Worm (Caenorhabditis elegans): Measurements from ENCODE around the gene T01C3.3.

T01C3.3 gene

ce11 chrV:15020732-15021131 is 28.3 kb upstream of the T01C3.3 start, which contains the start of gene F14H8.5:
F14H8.5 (plus strand) TSS chrV:15021032.
- no peak for TF ChIP-seq zip-8 (tag; optimal IDR thresholded peaks at IDR 0.05)

ce11 chrV:15020229-15020628 is 27.8 kb upstream of the T01C3.3 start, which contains the start of gene F14H8.2:
F14H8.2 (minus strand) TSS chrV:15020329.
- TF ChIP-seq flh-1 (GFP tag; optimal IDR thresholded peaks at IDR 0.05) (no peak), elt-1 (tag; optimal IDR thresholded peaks at IDR 0.05; ENCODE audit: borderline replicate concordance, insufficient read depth) (no peak), pha-4 (tag; optimal IDR thresholded peaks at IDR 0.05) (no peak), unc-39 (tag; optimal IDR thresholded peaks at IDR 0.05) (no peak), sem-2 (GFP tag; optimal IDR thresholded peaks at IDR 0.05) (no peak), cnd-1 (tag; optimal IDR thresholded peaks at IDR 0.05) (no peak), lin-13 (tag; optimal IDR thresholded peaks at IDR 0.05) (no peak), ceh-83 (GFP tag; optimal IDR thresholded peaks at IDR 0.05) (no peak), nhr-237 (tag; optimal IDR thresholded peaks at IDR 0.05) (no peak), lsy-2 (tag; optimal IDR thresholded peaks at IDR 0.05) (no peak), snpc-4 (tag; optimal IDR thresholded peaks at IDR 0.05) (no peak), ham-2 (GFP tag; optimal IDR thresholded peaks at IDR 0.05) (no peak), mep-1 (tag; optimal IDR thresholded peaks at IDR 0.05) (no peak), elt-3 (tag; optimal IDR thresholded peaks at IDR 0.05) (no peak), tbx-8 (GFP tag; optimal IDR thresholded peaks at IDR 0.05) (no peak), lin-32 (GFP tag; optimal IDR thresholded peaks at IDR 0.05) (no peak), ceh-43 (GFP tag; optimal IDR thresholded peaks at IDR 0.05) (no peak), unc-62 (GFP tag; optimal IDR thresholded peaks at IDR 0.05) (no peak), drap-1 (GFP tag; optimal IDR thresholded peaks at IDR 0.05) (no peak), sptf-1 (tag; optimal IDR thresholded peaks at IDR 0.05) (no peak)

- TF ChIP-seq ceh-83 (GFP tag; optimal IDR thresholded peaks at IDR 0.05) (no peak), sptf-1 (tag; optimal IDR thresholded peaks at IDR 0.05) (no peak), ceh-39 (tag; optimal IDR thresholded peaks at IDR 0.05) (no peak), drap-1 (GFP tag; optimal IDR thresholded peaks at IDR 0.05) (no peak), nhr-12 (tag; optimal IDR thresholded peaks at IDR 0.05) (no peak), ceh-43 (GFP tag; optimal IDR thresholded peaks at IDR 0.05) (no peak), nhr-237 (tag; optimal IDR thresholded peaks at IDR 0.05) (no peak), pha-4 (tag; optimal IDR thresholded peaks at IDR 0.05) (no peak), snpc-4 (tag; optimal IDR thresholded peaks at IDR 0.05) (no peak), tbx-8 (GFP tag; optimal IDR thresholded peaks at IDR 0.05) (no peak), elt-3 (tag; optimal IDR thresholded peaks at IDR 0.05) (no peak), nhr-76 (tag; optimal IDR thresholded peaks at IDR 0.05) (no peak), mab-5 (tag; optimal IDR thresholded peaks at IDR 0.05) (no peak), cnd-1 (tag; optimal IDR thresholded peaks at IDR 0.05) (no peak)
Measured at ce11 chrV:15016795-15017429, 24.4 kb upstream of the T01C3.3 start.

- TF ChIP-seq pha-4 (tag; optimal IDR thresholded peaks at IDR 0.05) (no peak), unc-120 (tag; optimal IDR thresholded peaks at IDR 0.05; ENCODE audit: poor library complexity, severe bottlenecking) (peak; percentile 6), tbx-8 (GFP tag; optimal IDR thresholded peaks at IDR 0.05) (no peak)
Measured at ce11 chrV:15015799-15016198, 23.3 kb upstream of the T01C3.3 start.

- TF ChIP-seq ceh-39 (tag; optimal IDR thresholded peaks at IDR 0.05): no peak
- TF ChIP-seq elt-3 (tag; optimal IDR thresholded peaks at IDR 0.05): no peak
- no peak for TF ChIP-seq mab-5 (tag; optimal IDR thresholded peaks at IDR 0.05)
- TF ChIP-seq M03D4.4 (tag; optimal IDR thresholded peaks at IDR 0.05): no peak
- no peak for TF ChIP-seq elt-1 (tag; optimal IDR thresholded peaks at IDR 0.05; ENCODE audit: borderline replicate concordance, insufficient read depth)
- no peak for TF ChIP-seq unc-39 (tag; optimal IDR thresholded peaks at IDR 0.05)
- TF ChIP-seq ceh-43 (GFP tag; optimal IDR thresholded peaks at IDR 0.05): no peak
- TF ChIP-seq zip-8 (tag; optimal IDR thresholded peaks at IDR 0.05): no peak
- TF ChIP-seq nhr-237 (tag; optimal IDR thresholded peaks at IDR 0.05): no peak
- no peak for TF ChIP-seq lin-32 (GFP tag; optimal IDR thresholded peaks at IDR 0.05)
- no peak for TF ChIP-seq ztf-11 (tag; optimal IDR thresholded peaks at IDR 0.05)
- no peak for TF ChIP-seq sem-2 (GFP tag; optimal IDR thresholded peaks at IDR 0.05)
- TF ChIP-seq nhr-28 (tag; optimal IDR thresholded peaks at IDR 0.05): no peak
- TF ChIP-seq mep-1 (tag; optimal IDR thresholded peaks at IDR 0.05): no peak
- no peak for TF ChIP-seq blmp-1 (tag; optimal IDR thresholded peaks at IDR 0.05)
Measured at ce11 chrV:15014164-15014563, 21.7 kb upstream of the T01C3.3 start, which contains the start of gene obr-2. obr-2 (minus strand) TSS chrV:15014264.
